In the genomic region with DNA sequence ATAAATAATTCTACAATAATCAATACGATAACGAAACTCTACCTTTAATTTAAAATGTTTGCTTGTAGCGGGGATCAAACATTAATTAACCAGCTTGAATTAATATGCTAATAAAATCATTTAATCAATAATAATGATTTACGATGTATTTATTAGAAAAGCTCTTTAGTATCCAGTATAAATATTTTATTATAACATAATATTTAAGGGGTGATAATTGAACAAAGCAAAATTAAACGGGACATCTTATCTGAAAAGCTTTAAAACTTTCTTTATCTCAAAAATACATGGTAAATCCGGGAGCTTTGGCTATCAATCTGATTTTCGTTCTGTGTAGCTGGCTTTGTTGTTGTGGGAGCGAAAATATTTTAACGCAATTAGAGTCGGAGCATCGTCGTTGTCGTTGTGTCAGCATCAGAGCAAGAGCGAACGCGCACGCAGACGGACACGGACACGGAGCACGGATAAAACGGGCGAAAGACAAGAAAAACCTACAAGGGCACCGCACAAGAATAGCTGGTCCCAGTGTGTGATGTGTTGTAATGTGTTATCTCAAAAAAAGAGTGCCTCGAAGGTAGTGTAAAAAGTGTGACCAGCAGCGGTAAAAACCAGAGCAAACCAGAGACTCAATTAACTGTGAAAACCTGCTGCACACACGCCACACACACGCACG, we compare ENCODE assay signal across 3 fruit fly cellular contexts.
TF ChIP-seq lines count a peak whose summit lies in the region.

A gene (plus strand): TSS at position 375 of the 673 bp plus-strand sequence.

TF ChIP-seq in whole organism, adult, 20 proteins besides CTCF, POLR2A, EP300 and RAD21 (continued from another document):
- no peak for TF ChIP-seq CG7101 (tag; optimal IDR thresholded peaks at IDR 0.05; lab: Kevin White, UChicago)
- peak; percentile 62 for TF ChIP-seq CG7045 (GFP tag; optimal IDR thresholded peaks at IDR 0.05; lab: Kevin White, UChicago)
- no peak for TF ChIP-seq cnc (optimal IDR thresholded peaks at IDR 0.05; lab: Kevin White, UChicago)
TF ChIP-seq in whole organism, adult: peak in this region for 4.

TF ChIP-seq in whole organism, embryonic, 481 proteins besides CTCF, POLR2A, EP300 and RAD21 (continued from another document and continues in another):
- TF ChIP-seq Asciz (GFP tag; optimal IDR thresholded peaks at IDR 0.05; lab: Kevin White, UChicago): peak; percentile 54
- peak; percentile 36 for TF ChIP-seq CG6683 (GFP tag; optimal IDR thresholded peaks at IDR 0.05; lab: Kevin White, UChicago)
- TF ChIP-seq cg (GFP tag; optimal IDR thresholded peaks at IDR 0.05; lab: Kevin White, UChicago): no peak
- no peak for TF ChIP-seq Bteb2 (GFP tag; optimal IDR thresholded peaks at IDR 0.05; lab: Kevin White, UChicago)
- no peak for TF ChIP-seq CG7928 (GFP tag; optimal IDR thresholded peaks at IDR 0.05; lab: Kevin White, UChicago)
- TF ChIP-seq row (GFP tag; IDR thresholded peaks at IDR 0.05; lab: Robert Waterston, UW): peak; percentile 66
- TF ChIP-seq Sry-δ (GFP tag; optimal IDR thresholded peaks at IDR 0.05; lab: Kevin White, UChicago): no peak
- TF ChIP-seq CG6654 (GFP tag; optimal IDR thresholded peaks at IDR 0.05; lab: Kevin White, UChicago): no peak
- peak; percentile 50 for TF ChIP-seq D19B (GFP tag; optimal IDR thresholded peaks at IDR 0.05; lab: Kevin White, UChicago)
- TF ChIP-seq CG18262 (tag; optimal IDR thresholded peaks at IDR 0.05; lab: Kevin White, UChicago): peak; percentile 74
- 0 out of 3 replicates have a peak, but pooled peaks have one; percentile 23 for TF ChIP-seq Doc3 (GFP tag; IDR thresholded peaks at IDR 0.05; lab: Robert Waterston, UW; ENCODE audit: partially characterized antibody)
- TF ChIP-seq ttk (GFP tag; IDR thresholded peaks at IDR 0.05; lab: Robert Waterston, UW): peak; percentile 21; the same call in 1 of the 2 replicates
- peak; percentile 1 for TF ChIP-seq HmgZ (tag; optimal IDR thresholded peaks at IDR 0.05; lab: Kevin White, UChicago)
- TF ChIP-seq repo (GFP tag; optimal IDR thresholded peaks at IDR 0.05; lab: Kevin White, UChicago): no peak
- no peak for TF ChIP-seq CG7745 (tag; optimal IDR thresholded peaks at IDR 0.05; lab: Kevin White, UChicago)
- TF ChIP-seq tx (GFP tag; optimal IDR thresholded peaks at IDR 0.05; lab: Kevin White, UChicago): no peak
- TF ChIP-seq Meics (GFP tag; optimal IDR thresholded peaks at IDR 0.05; lab: Kevin White, UChicago): peak; percentile 79
- TF ChIP-seq cwo (GFP tag; optimal IDR thresholded peaks at IDR 0.05; lab: Kevin White, UChicago): peak; percentile 62
- TF ChIP-seq CG30403 (GFP tag; optimal IDR thresholded peaks at IDR 0.05; lab: Kevin White, UChicago): peak; percentile 72
- 0 out of 2 replicates have a peak, but pooled peaks have one; percentile 7 for TF ChIP-seq CG9932 (GFP tag; IDR thresholded peaks at IDR 0.05; lab: Robert Waterston, UW)
- no peak for TF ChIP-seq CG3726 (GFP tag; IDR thresholded peaks at IDR 0.05; lab: Robert Waterston, UW)
- TF ChIP-seq BtbVII (GFP tag; optimal IDR thresholded peaks at IDR 0.05; lab: Kevin White, UChicago): peak; percentile 68
- TF ChIP-seq D19A (tag; optimal IDR thresholded peaks at IDR 0.05; lab: Kevin White, UChicago): peak; percentile 54
- TF ChIP-seq Blimp-1 (GFP tag; optimal IDR thresholded peaks at IDR 0.05; lab: Kevin White, UChicago): peak; percentile 48
- no peak for TF ChIP-seq bowl (GFP tag; IDR thresholded peaks at IDR 0.05; lab: Robert Waterston, UW)
- TF ChIP-seq CG12659 (GFP tag; optimal IDR thresholded peaks at IDR 0.05; lab: Kevin White, UChicago): peak; percentile 73
- TF ChIP-seq CG12942 (GFP tag; optimal IDR thresholded peaks at IDR 0.05; lab: Kevin White, UChicago): no peak
- TF ChIP-seq CG10654 (GFP tag; optimal IDR thresholded peaks at IDR 0.05; lab: Kevin White, UChicago): peak; percentile 31
- no peak for TF ChIP-seq lbe (GFP tag; optimal IDR thresholded peaks at IDR 0.05; lab: Kevin White, UChicago)
- peak; percentile 75 for TF ChIP-seq CG9727 (GFP tag; optimal IDR thresholded peaks at IDR 0.05; lab: Kevin White, UChicago)
- TF ChIP-seq nau (GFP tag; optimal IDR thresholded peaks at IDR 0.05; lab: Kevin White, UChicago): peak; percentile 26
- no peak for TF ChIP-seq CG1603 (tag; optimal IDR thresholded peaks at IDR 0.05; lab: Kevin White, UChicago)
- TF ChIP-seq CG6765 (GFP tag; optimal IDR thresholded peaks at IDR 0.05; lab: Kevin White, UChicago): peak; percentile 63
- TF ChIP-seq ewg (GFP tag; optimal IDR thresholded peaks at IDR 0.05; lab: Kevin White, UChicago): no peak
- peak; percentile 64 for TF ChIP-seq Nf-YC (tag; optimal IDR thresholded peaks at IDR 0.05; lab: Kevin White, UChicago)
- TF ChIP-seq dmrt11E (tag; optimal IDR thresholded peaks at IDR 0.05; lab: Kevin White, UChicago): no peak
- TF ChIP-seq HHEX (GFP tag; optimal IDR thresholded peaks at IDR 0.05; lab: Kevin White, UChicago): peak; percentile 46
- no peak for TF ChIP-seq sd (tag; optimal IDR thresholded peaks at IDR 0.05; lab: Kevin White, UChicago)
- TF ChIP-seq ATbp (GFP tag; optimal IDR thresholded peaks at IDR 0.05; lab: Kevin White, UChicago): peak; percentile 39
- TF ChIP-seq Dp (GFP tag; optimal IDR thresholded peaks at IDR 0.05; lab: Kevin White, UChicago): no peak
- TF ChIP-seq h (optimal IDR thresholded peaks at IDR 0.05; lab: Kevin White, UChicago): no peak
- no peak for TF ChIP-seq yki (optimal IDR thresholded peaks at IDR 0.05; lab: Kevin White, UChicago)
- peak; percentile 68 for TF ChIP-seq tio (GFP tag; optimal IDR thresholded peaks at IDR 0.05; lab: Kevin White, UChicago)
- TF ChIP-seq nerfin-1 (tag; optimal IDR thresholded peaks at IDR 0.05; lab: Kevin White, UChicago): peak; percentile 43
- no peak for TF ChIP-seq ara (GFP tag; IDR thresholded peaks at IDR 0.05; lab: Robert Waterston, UW)
- 0 out of 2 replicates have a peak, but pooled peaks have one; percentile 15 for TF ChIP-seq Atf6 (GFP tag; IDR thresholded peaks at IDR 0.05; lab: Robert Waterston, UW)
- TF ChIP-seq sob (GFP tag; IDR thresholded peaks at IDR 0.05; lab: Robert Waterston, UW): no peak
- TF ChIP-seq Hr3 (GFP tag; optimal IDR thresholded peaks at IDR 0.05; lab: Kevin White, UChicago): peak; percentile 47
- TF ChIP-seq CG4424 (GFP tag; optimal IDR thresholded peaks at IDR 0.05; lab: Kevin White, UChicago): peak; percentile 52
- TF ChIP-seq CG6272 (GFP tag; IDR thresholded peaks at IDR 0.05; lab: Robert Waterston, UW): no peak
- peak; percentile 71 for TF ChIP-seq CG12391 (tag; optimal IDR thresholded peaks at IDR 0.05; lab: Kevin White, UChicago)
- no peak for TF ChIP-seq CG4730 (GFP tag; IDR thresholded peaks at IDR 0.05; lab: Robert Waterston, UW)
- peak; percentile 60 for TF ChIP-seq PHDP (tag; optimal IDR thresholded peaks at IDR 0.05; lab: Kevin White, UChicago)
- peak; percentile 62 for TF ChIP-seq CG17385 (GFP tag; optimal IDR thresholded peaks at IDR 0.05; lab: Kevin White, UChicago)
- TF ChIP-seq Ptx1 (GFP tag; IDR thresholded peaks at IDR 0.05; lab: Robert Waterston, UW): peak; percentile 60
- TF ChIP-seq CG11723 (GFP tag; optimal IDR thresholded peaks at IDR 0.05; lab: Kevin White, UChicago): peak; percentile 24
- TF ChIP-seq CG13624 (GFP tag; optimal IDR thresholded peaks at IDR 0.05; lab: Kevin White, UChicago): no peak
- no peak for TF ChIP-seq jumu (GFP tag; optimal IDR thresholded peaks at IDR 0.05; lab: Kevin White, UChicago)
- TF ChIP-seq ash1 (GFP tag; optimal IDR thresholded peaks at IDR 0.05; lab: Kevin White, UChicago): no peak
- peak; percentile 58; the same call in 2 of the 3 replicates for TF ChIP-seq dysf (GFP tag; IDR thresholded peaks at IDR 0.05; lab: Robert Waterston, UW)

TF ChIP-seq in whole organism, prepupa, 60 proteins besides CTCF, POLR2A, EP300 and RAD21 (continued from another document):
- TF ChIP-seq Hr4 (GFP tag; optimal IDR thresholded peaks at IDR 0.05; lab: Kevin White, UChicago) (no peak), Gug (GFP tag; IDR thresholded peaks at IDR 0.05; lab: Robert Waterston, UW) (no peak), CG16779 (tag; optimal IDR thresholded peaks at IDR 0.05; lab: Kevin White, UChicago) (no peak), CG3032 (tag; optimal IDR thresholded peaks at IDR 0.05; lab: Kevin White, UChicago) (peak; percentile 20), CG8119 (GFP tag; IDR thresholded peaks at IDR 0.05; lab: Robert Waterston, UW) (no peak), fd59A (GFP tag; optimal IDR thresholded peaks at IDR 0.05; lab: Kevin White, UChicago) (no peak), CG1621 (tag; optimal IDR thresholded peaks at IDR 0.05; lab: Kevin White, UChicago) (no peak), CG32006 (GFP tag; optimal IDR thresholded peaks at IDR 0.05; lab: Kevin White, UChicago) (peak; percentile 55), CG11902 (GFP tag; optimal IDR thresholded peaks at IDR 0.05; lab: Kevin White, UChicago) (no peak), Met (GFP tag; optimal IDR thresholded peaks at IDR 0.05; lab: Kevin White, UChicago) (no peak), Sox102F (GFP tag; optimal IDR thresholded peaks at IDR 0.05; lab: Kevin White, UChicago) (no peak), topi (GFP tag; optimal IDR thresholded peaks at IDR 0.05; lab: Kevin White, UChicago) (no peak), CG11762 (GFP tag; optimal IDR thresholded peaks at IDR 0.05; lab: Kevin White, UChicago; ENCODE audit: insufficient read depth) (no peak), CG6808 (GFP tag; optimal IDR thresholded peaks at IDR 0.05; lab: Kevin White, UChicago) (peak; percentile 34), CG8632 (GFP tag; optimal IDR thresholded peaks at IDR 0.05; lab: Kevin White, UChicago) (no peak), Eip75B (GFP tag; optimal IDR thresholded peaks at IDR 0.05; lab: Kevin White, UChicago) (no peak), eg (GFP tag; IDR thresholded peaks at IDR 0.05; lab: Robert Waterston, UW) (no peak), Sox15 (GFP tag; optimal IDR thresholded peaks at IDR 0.05; lab: Kevin White, UChicago) (no peak), CG6792 (GFP tag; optimal IDR thresholded peaks at IDR 0.05; lab: Kevin White, UChicago) (no peak), Lpt (GFP tag; optimal IDR thresholded peaks at IDR 0.05; lab: Kevin White, UChicago) (no peak), CG4318 (GFP tag; optimal IDR thresholded peaks at IDR 0.05; lab: Kevin White, UChicago) (no peak), Blimp-1 (GFP tag; optimal IDR thresholded peaks at IDR 0.05; lab: Kevin White, UChicago) (no peak), esn (GFP tag; optimal IDR thresholded peaks at IDR 0.05; lab: Kevin White, UChicago) (no peak), Sox14 (GFP tag; optimal IDR thresholded peaks at IDR 0.05; lab: Kevin White, UChicago) (no peak), CG11294 (GFP tag; IDR thresholded peaks at IDR 0.05; lab: Robert Waterston, UW) (no peak), CG15336 (GFP tag; IDR thresholded peaks at IDR 0.05; lab: Robert Waterston, UW) (no peak), Ets96B (tag; optimal IDR thresholded peaks at IDR 0.05; lab: Kevin White, UChicago) (peak; percentile 33), Smox (GFP tag; optimal IDR thresholded peaks at IDR 0.05; lab: Kevin White, UChicago) (no peak), dac (GFP tag; optimal IDR thresholded peaks at IDR 0.05; lab: Kevin White, UChicago) (no peak), ss (GFP tag; optimal IDR thresholded peaks at IDR 0.05; lab: Kevin White, UChicago) (peak in 1 of 2 experiments; percentile 33), Eip93F (GFP tag; optimal IDR thresholded peaks at IDR 0.05; lab: Kevin White, UChicago) (no peak), CG6276 (GFP tag; optimal IDR thresholded peaks at IDR 0.05; lab: Kevin White, UChicago) (peak; percentile 9), Eip78C (GFP tag; lab: Kevin White, UChicago) (peak; percentile 72), fd85E (GFP tag; optimal IDR thresholded peaks at IDR 0.05; lab: Kevin White, UChicago) (no peak), pdm3 (GFP tag; optimal IDR thresholded peaks at IDR 0.05; lab: Kevin White, UChicago) (no peak), CG10669 (GFP tag; optimal IDR thresholded peaks at IDR 0.05; lab: Kevin White, UChicago) (peak; percentile 8), spab (GFP tag; optimal IDR thresholded peaks at IDR 0.05; lab: Kevin White, UChicago) (no peak), achi (GFP tag; optimal IDR thresholded peaks at IDR 0.05; lab: Kevin White, UChicago) (peak; percentile 1), dsx (GFP tag; optimal IDR thresholded peaks at IDR 0.05; lab: Kevin White, UChicago; ENCODE audit: poor library complexity, severe bottlenecking) (peak; percentile 19), net (GFP tag; optimal IDR thresholded peaks at IDR 0.05; lab: Kevin White, UChicago) (no peak), Hr39 (GFP tag; optimal IDR thresholded peaks at IDR 0.05; lab: Kevin White, UChicago) (no peak), fkh (GFP tag; optimal IDR thresholded peaks at IDR 0.05; lab: Kevin White, UChicago) (no peak)
